Fruit fly (Drosophila melanogaster) whole organism, embryonic: Measurements from ENCODE around the gene CG2964.
A peak's percentile ranks its signal among the peaks of the same experiment; 100 is the strongest.

Experiments used
- ATbp ChIP-seq: fragments of 200-800 bp; sonication (Bioruptor generic); optimal IDR thresholded peaks from 2 replicates; lab custom pipeline; 2017; ENCODE audit warnings: missing biosample characterization, mild to moderate bottlenecking, missing genetic modification characterization, missing genetic modification reagents
- CG10267 ChIP-seq: fragments of 200-800 bp; sonication (Bioruptor generic); optimal IDR thresholded peaks from 2 replicates; lab custom pipeline; 2018; ENCODE audit warnings: missing biosample characterization, mild to moderate bottlenecking, missing genetic modification characterization, moderate library complexity
- CG12071 ChIP-seq: fragments of 200-800 bp; sonication (Bioruptor generic); optimal IDR thresholded peaks from 3 replicates; lab custom pipeline; 2018; ENCODE audit warnings: missing biosample characterization, mild to moderate bottlenecking, missing genetic modification characterization
- CG12236 ChIP-seq: fragments of 200-800 bp; sonication (Bioruptor generic); optimal IDR thresholded peaks from 2 replicates; lab custom pipeline; 2016; ENCODE audit warnings: missing biosample characterization, missing genetic modification characterization
- CG12942 ChIP-seq: fragments of 200-800 bp; sonication (Bioruptor generic); optimal IDR thresholded peaks from 3 replicates; lab custom pipeline; 2016; ENCODE audit warnings: missing biosample characterization, missing genetic modification characterization
- CG13287 ChIP-seq: fragments of 200-800 bp; sonication (Bioruptor generic); IDR thresholded peaks from 2 replicates; pipeline ENCODE4 v1.3.6; 2022; ENCODE audit warnings: missing biosample characterization, missing genetic modification characterization; ENCODE audit not compliant: partially characterized antibody
- CG15011 ChIP-seq: fragments of 200-800 bp; sonication (Bioruptor generic); optimal IDR thresholded peaks from 3 replicates; lab custom pipeline; 2018; ENCODE audit warnings: missing biosample characterization, mild to moderate bottlenecking, missing genetic modification characterization
- CG15269 ChIP-seq: fragments of 200-800 bp; sonication (Bioruptor generic); optimal IDR thresholded peaks from 2 replicates; lab custom pipeline; 2018; ENCODE audit warnings: missing biosample characterization, mild to moderate bottlenecking, missing genetic modification characterization, moderate library complexity
- CG15479 ChIP-seq: fragments of 200-800 bp; sonication (Bioruptor generic); optimal IDR thresholded peaks from 3 replicates; lab custom pipeline; 2019; ENCODE audit warnings: missing biosample characterization, mild to moderate bottlenecking, missing genetic modification characterization, moderate library complexity
- CG17328 ChIP-seq: fragments of 200-800 bp; sonication (Bioruptor generic); IDR thresholded peaks from 2 replicates; pipeline ENCODE4 v1.3.6; 2022; ENCODE audit warnings: missing biosample characterization, missing genetic modification characterization
- CG17912 ChIP-seq: fragments of 200-800 bp; sonication (Bioruptor generic); optimal IDR thresholded peaks from 2 replicates; lab custom pipeline; 2018; ENCODE audit warnings: missing biosample characterization, mild to moderate bottlenecking, missing genetic modification characterization
- CG31365 ChIP-seq: fragments of 200-800 bp; sonication (Bioruptor generic); optimal IDR thresholded peaks from 2 replicates; lab custom pipeline; 2018; ENCODE audit warnings: missing biosample characterization, mild to moderate bottlenecking, missing genetic modification characterization
- CG34376 ChIP-seq: fragments of 200-800 bp; sonication (Bioruptor generic); optimal IDR thresholded peaks from 2 replicates; lab custom pipeline; 2018; ENCODE audit warnings: missing biosample characterization, mild to moderate bottlenecking, missing genetic modification characterization
- CG34422 ChIP-seq: fragments of 200-800 bp; sonication (Bioruptor generic); IDR thresholded peaks from 3 replicates; pipeline ENCODE4 v1.3.6; 2022; ENCODE audit warnings: missing biosample characterization, missing genetic modification characterization
- CG4328 ChIP-seq: fragments of 200-800 bp; sonication (Bioruptor generic); optimal IDR thresholded peaks from 3 replicates; lab custom pipeline; 2017; ENCODE audit warnings: missing biosample characterization, missing genetic modification reagents, missing genetic modification characterization
- CG4360 ChIP-seq: fragments of 200-800 bp; sonication (Bioruptor generic); IDR thresholded peaks from 2 replicates; pipeline ENCODE4 v1.3.6; 2022; ENCODE audit warnings: missing biosample characterization, missing genetic modification characterization
- CG5180 ChIP-seq: fragments of 200-800 bp; sonication (Bioruptor generic); optimal IDR thresholded peaks from 3 replicates; lab custom pipeline; 2017; ENCODE audit warnings: missing biosample characterization, missing genetic modification characterization, mild to moderate bottlenecking, moderate library complexity, missing genetic modification reagents
- CG7556 ChIP-seq: fragments of 200-800 bp; sonication (Bioruptor generic); optimal IDR thresholded peaks from 2 replicates; lab custom pipeline; 2017; ENCODE audit warnings: missing biosample characterization, mild to moderate bottlenecking, missing genetic modification characterization
- CG8765 ChIP-seq: fragments of 200-800 bp; sonication (Bioruptor generic); IDR thresholded peaks from 2 replicates; pipeline ENCODE4 v1.3.6; 2022; ENCODE audit warnings: missing biosample characterization, missing genetic modification characterization
- CTCF ChIP-seq: fragments of 200-800 bp; sonication (Bioruptor generic); optimal IDR thresholded peaks from 2 replicates; lab custom pipeline; 2017; ENCODE audit warnings: missing biosample characterization, mild to moderate bottlenecking, missing genetic modification characterization, moderate library complexity
- Camta ChIP-seq: fragments of 200-800 bp; sonication (Bioruptor generic); optimal IDR thresholded peaks from 2 replicates; lab custom pipeline; 2016; ENCODE audit warnings: missing biosample characterization, missing genetic modification characterization
- Dp ChIP-seq: fragments of 200-800 bp; sonication (Bioruptor generic); optimal IDR thresholded peaks from 2 replicates; lab custom pipeline; 2018; ENCODE audit warnings: missing biosample characterization, mild to moderate bottlenecking, missing genetic modification characterization, moderate library complexity
- E2f2 ChIP-seq: fragments of 200-800 bp; sonication (Bioruptor generic); IDR thresholded peaks from 2 replicates; pipeline ENCODE4 v1.3.6; 2022; ENCODE audit warnings: missing biosample characterization, missing genetic modification characterization
- Kr ChIP-seq: fragments of 200-800 bp; sonication (Bioruptor generic); optimal IDR thresholded peaks from 2 replicates; lab custom pipeline; 2017; ENCODE audit warnings: missing biosample characterization, mild to moderate bottlenecking, missing genetic modification characterization
- Meics ChIP-seq: fragments of 200-800 bp; sonication (Bioruptor generic); optimal IDR thresholded peaks from 2 replicates; lab custom pipeline; 2017; ENCODE audit warnings: missing biosample characterization, mild to moderate bottlenecking, missing genetic modification characterization
- NFAT ChIP-seq: fragments of 200-800 bp; sonication (Bioruptor generic); IDR thresholded peaks from 2 replicates; pipeline ENCODE4 v1.3.6; 2022; ENCODE audit warnings: missing biosample characterization, missing genetic modification characterization
- Rfx ChIP-seq: fragments of 200-800 bp; sonication (Bioruptor generic); IDR thresholded peaks from 2 replicates; pipeline ENCODE4 v1.3.6; 2022; ENCODE audit warnings: missing biosample characterization, missing genetic modification characterization
- Side ChIP-seq: fragments of 200-800 bp; sonication (Bioruptor generic); optimal IDR thresholded peaks from 2 replicates; lab custom pipeline; 2016; ENCODE audit warnings: missing biosample characterization, missing genetic modification characterization
- Spps ChIP-seq: fragments of 200-800 bp; sonication (Bioruptor generic); optimal IDR thresholded peaks from 2 replicates; lab custom pipeline; 2018; ENCODE audit warnings: missing biosample characterization, mild to moderate bottlenecking, missing genetic modification characterization
- YL-1 ChIP-seq: fragments of 200-800 bp; sonication (Bioruptor generic); optimal IDR thresholded peaks from 3 replicates; lab custom pipeline; 2017; ENCODE audit warnings: missing biosample characterization, mild to moderate bottlenecking, missing genetic modification characterization
- ab ChIP-seq: fragments of 200-800 bp; sonication (Bioruptor generic); optimal IDR thresholded peaks from 2 replicates; lab custom pipeline; 2016; ENCODE audit warnings: missing biosample characterization, missing genetic modification characterization
- al ChIP-seq: fragments of 200-800 bp; sonication (Bioruptor generic); IDR thresholded peaks from 2 replicates; pipeline ENCODE4 v1.3.6; 2022; ENCODE audit warnings: missing biosample characterization, missing genetic modification characterization
- ato ChIP-seq: fragments of 200-800 bp; sonication (Bioruptor generic); IDR thresholded peaks from 2 replicates; pipeline ENCODE4 v1.3.6; 2022; ENCODE audit warnings: missing biosample characterization, missing genetic modification characterization; ENCODE audit not compliant: partially characterized antibody
- bowl ChIP-seq: fragments of 200-800 bp; sonication (Bioruptor generic); IDR thresholded peaks from 2 replicates; pipeline ENCODE4 v1.3.6; 2022; ENCODE audit warnings: missing biosample characterization, missing genetic modification characterization
- cg ChIP-seq: fragments of 200-800 bp; sonication (Bioruptor generic); optimal IDR thresholded peaks from 3 replicates; lab custom pipeline; 2019; ENCODE audit warnings: missing biosample characterization, mild to moderate bottlenecking, missing genetic modification characterization, moderate library complexity
- chm ChIP-seq: fragments of 200-800 bp; sonication (Bioruptor generic); IDR thresholded peaks from 2 replicates; pipeline ENCODE4 v1.3.6; 2022; ENCODE audit warnings: missing biosample characterization, missing genetic modification characterization
- crc ChIP-seq: fragments of 200-800 bp; sonication (Bioruptor generic); optimal IDR thresholded peaks from 2 replicates; lab custom pipeline; 2016; ENCODE audit warnings: missing biosample characterization, missing genetic modification characterization
- danr ChIP-seq: fragments of 200-800 bp; sonication (Bioruptor generic); IDR thresholded peaks from 2 replicates; pipeline ENCODE4 v1.3.6; 2022; ENCODE audit warnings: missing biosample characterization, missing genetic modification characterization
- dati ChIP-seq: fragments of 200-800 bp; sonication (Bioruptor generic); IDR thresholded peaks from 2 replicates; pipeline ENCODE4 v1.3.6; 2022; ENCODE audit warnings: missing biosample characterization, missing genetic modification characterization
- fd64A ChIP-seq: fragments of 200-800 bp; sonication (Bioruptor generic); optimal IDR thresholded peaks from 3 replicates; lab custom pipeline; 2018; ENCODE audit warnings: missing biosample characterization, mild to moderate bottlenecking, missing genetic modification characterization
- gcm2 ChIP-seq: fragments of 200-800 bp; sonication (Bioruptor generic); optimal IDR thresholded peaks from 2 replicates; lab custom pipeline; 2016; ENCODE audit warnings: missing biosample characterization, missing genetic modification characterization
- gt ChIP-seq: fragments of 200-800 bp; sonication (Bioruptor generic); IDR thresholded peaks from 2 replicates; pipeline ENCODE4 v1.3.6; 2022; ENCODE audit warnings: missing biosample characterization, missing genetic modification characterization
- hkb ChIP-seq, 2 experiments: fragments of 200-800 bp in 1 of 2; fragments of >200 bp in 1 of 2; sonication (Bioruptor generic) in 1 of 2; IDR thresholded peaks in 1 of 2; optimal IDR thresholded peaks in 1 of 2; 2 replicates each; pipeline versions ENCODE4 v1.3.6 to Lab custom; 2017 to 2022; ENCODE audit warnings: missing biosample characterization in 1 of 2, missing genetic modification characterization in 1 of 2
- hth ChIP-seq: fragments of >200 bp; optimal IDR thresholded peaks from 2 replicates; lab custom pipeline; 2017; ENCODE audit warnings: inconsistent platforms
- ind ChIP-seq: fragments of 200-800 bp; sonication (Bioruptor generic); optimal IDR thresholded peaks from 3 replicates; lab custom pipeline; 2016; ENCODE audit warnings: missing biosample characterization, missing genetic modification characterization
- mam ChIP-seq: fragments of 200-800 bp; sonication (Bioruptor generic); optimal IDR thresholded peaks from 3 replicates; lab custom pipeline; 2016; ENCODE audit warnings: missing biosample characterization, missing genetic modification characterization
- odd ChIP-seq: fragments of 200-800 bp; sonication (Bioruptor generic); optimal IDR thresholded peaks from 2 replicates; lab custom pipeline; 2017; ENCODE audit warnings: missing biosample characterization, mild to moderate bottlenecking, missing genetic modification characterization
- p53 ChIP-seq: fragments of 200-800 bp; sonication (Bioruptor generic); optimal IDR thresholded peaks from 2 replicates; lab custom pipeline; 2016; ENCODE audit warnings: missing biosample characterization, missing genetic modification characterization
- sens ChIP-seq: fragments of 200-800 bp; sonication (Bioruptor generic); peaks from one replicate; lab custom pipeline; 2016; ENCODE audit warnings: missing biosample characterization, missing genetic modification characterization
- so ChIP-seq: fragments of 200-800 bp; sonication (Bioruptor generic); IDR thresholded peaks from 3 replicates; pipeline ENCODE4 v1.3.6; 2022; ENCODE audit warnings: missing biosample characterization, missing genetic modification characterization
- vfl ChIP-seq: fragments of 200-800 bp; sonication (Bioruptor generic); optimal IDR thresholded peaks from 2 replicates; lab custom pipeline; 2016; ENCODE audit warnings: missing biosample characterization, missing genetic modification characterization

Gene CG2964

DNA sequence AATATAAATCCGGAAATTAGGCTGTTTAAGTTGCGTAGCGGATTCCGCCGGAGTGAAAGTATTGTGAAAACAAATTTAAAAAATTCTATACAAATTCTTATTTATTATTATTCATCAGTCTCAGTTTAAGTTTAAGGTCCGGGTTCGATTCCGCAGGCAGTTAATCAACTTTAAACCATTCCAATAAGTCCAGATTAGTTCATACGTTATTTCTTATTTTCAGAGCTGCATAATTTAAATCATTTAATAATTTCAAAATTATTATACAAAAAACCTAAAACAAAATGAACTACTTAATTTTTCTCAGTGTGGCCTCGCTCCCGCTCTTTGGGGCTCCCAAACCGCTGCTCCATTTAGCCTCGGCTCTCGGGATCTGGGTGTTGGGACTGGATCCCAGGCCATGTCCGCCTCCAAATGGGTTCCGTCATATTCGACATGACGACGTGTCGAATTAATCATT lies 18.1 kb downstream of the CG2964 start (continued):
- TF ChIP-seq bowl (no peak), YL-1 (peak; percentile 60), al (GFP tag; lab: Robert Waterston, UW) (peak; percentile 73), ab (GFP tag; lab: Kevin White, UChicago) (peak; percentile 36), ATbp (peak; percentile 87), gcm2 (peak; percentile 72), mam (GFP tag; lab: Kevin White, UChicago) (peak; percentile 50), NFAT (GFP tag; lab: Robert Waterston, UW) (peak; percentile 31), p53 (GFP tag; lab: Kevin White, UChicago) (no peak), CG15011 (GFP tag; lab: Kevin White, UChicago) (peak; percentile 86), chm (GFP tag; lab: Robert Waterston, UW) (peak; percentile 46; the same call in 1 of the 2 replicates), CG4360 (GFP tag; lab: Robert Waterston, UW) (no peak), sens (peak; percentile 96), CG34376 (peak; percentile 29), odd (GFP tag; lab: Kevin White, UChicago) (peak; percentile 93), hkb (optimal IDR thresholded peaks at IDR 0.05; lab: Kevin White, UChicago) (no peak), hkb (GFP tag; IDR thresholded peaks at IDR 0.05; lab: Robert Waterston, UW) (peak; percentile 86), gt (GFP tag; lab: Robert Waterston, UW) (peak; percentile 36; the same call in 1 of the 2 replicates), CG15269 (tag; lab: Kevin White, UChicago) (peak; percentile 88), CG4328 (GFP tag; lab: Kevin White, UChicago) (peak; percentile 87), vfl (GFP tag; lab: Kevin White, UChicago) (peak; percentile 59), dati (GFP tag; lab: Robert Waterston, UW) (0 out of 2 replicates have a peak, but pooled peaks have one; percentile 3), CG12942 (GFP tag; lab: Kevin White, UChicago) (peak; percentile 61), CG12236 (GFP tag; lab: Kevin White, UChicago) (peak; percentile 20), CG13287 (GFP tag; lab: Robert Waterston, UW) (no peak), Spps (tag; lab: Kevin White, UChicago) (peak; percentile 90), Camta (peak; percentile 70), ato (GFP tag; lab: Robert Waterston, UW) (no peak), CG15479 (GFP tag; lab: Kevin White, UChicago) (no peak), CG12071 (peak; percentile 28), danr (GFP tag; lab: Robert Waterston, UW) (peak; percentile 78), CG7556 (GFP tag; lab: Kevin White, UChicago) (peak; percentile 97), hth (lab: Kevin White, UChicago) (no peak), CG17328 (GFP tag; lab: Robert Waterston, UW) (no peak; the same call in none of the 2 replicates), CG10267 (tag; lab: Kevin White, UChicago) (peak; percentile 88), ind (GFP tag; lab: Kevin White, UChicago) (peak; percentile 79), Meics (GFP tag; lab: Kevin White, UChicago) (peak; percentile 92), crc (GFP tag; lab: Kevin White, UChicago) (no peak), fd64A (GFP tag; lab: Kevin White, UChicago) (peak; percentile 46), CG31365 (tag; lab: Kevin White, UChicago) (no peak), CG8765 (GFP tag; lab: Robert Waterston, UW) (0 out of 2 replicates have a peak, but pooled peaks have one; percentile 10), Dp (GFP tag; lab: Kevin White, UChicago) (no peak), cg (GFP tag; lab: Kevin White, UChicago) (no peak), CG17912 (GFP tag; lab: Kevin White, UChicago) (no peak), CG34422 (peak; percentile 69; the same call in 2 of the 3 replicates), CG5180 (GFP tag; lab: Kevin White, UChicago) (peak; percentile 77), Kr (peak; percentile 49), E2f2 (GFP tag; lab: Robert Waterston, UW) (peak; percentile 55), Rfx (GFP tag; lab: Robert Waterston, UW) (peak; percentile 66), Side (GFP tag; lab: Kevin White, UChicago) (peak; percentile 47), CTCF (GFP tag; lab: Kevin White, UChicago) (peak; percentile 45), so (GFP tag; lab: Robert Waterston, UW) (peak; percentile 82)
